Worm (Caenorhabditis elegans): ENCODE results near the gene irld-26.

The irld-26 gene

DNA sequence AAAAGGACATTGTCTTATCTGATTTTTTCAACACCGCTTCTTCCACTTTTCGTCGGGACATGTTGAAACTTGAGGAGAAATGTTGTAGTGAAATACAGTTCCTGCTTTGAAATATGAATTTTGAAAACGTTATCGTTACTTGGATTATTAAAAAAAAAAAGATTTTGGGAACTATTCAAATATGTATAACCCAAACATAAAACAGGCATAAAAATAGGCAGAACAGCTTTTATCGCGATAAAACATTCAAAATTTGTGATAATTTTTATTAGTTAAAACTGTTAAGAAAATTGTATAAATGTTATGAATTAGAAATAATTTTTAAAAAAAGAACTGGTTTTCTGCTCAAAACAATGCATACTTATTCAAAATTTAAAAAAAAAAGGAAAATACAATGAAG, 51.4 kb downstream of the irld-26 start, which contains the start of gene bgnt-1.3:
Gene bgnt-1.3 (minus strand): TSS at position 101 of the 400 bp plus-strand sequence.
- no peak for TF ChIP-seq php-3 (GFP tag; IDR thresholded peaks at IDR 0.05)
- no peak for TF ChIP-seq fos-1 (tag; optimal IDR thresholded peaks at IDR 0.05)
- TF ChIP-seq Y48G9A.11 (GFP tag; IDR thresholded peaks at IDR 0.05) = no peak
- no peak for TF ChIP-seq hlh-30 (tag; optimal IDR thresholded peaks at IDR 0.05; ENCODE audit: insufficient read depth)
- no peak for TF ChIP-seq madf-5 (GFP tag; IDR thresholded peaks at IDR 0.05)
- no peak for TF ChIP-seq ceh-20 (GFP tag; IDR thresholded peaks at IDR 0.05)
- no peak for TF ChIP-seq madf-9 (GFP tag; conservative IDR thresholded peaks at IDR 0.05)
- no peak for TF ChIP-seq Y105C5A.15 (GFP tag; IDR thresholded peaks at IDR 0.05)
- TF ChIP-seq mdl-1 (tag; optimal IDR thresholded peaks at IDR 0.05) = no peak
- TF ChIP-seq snpc-1.2 (GFP tag; IDR thresholded peaks at IDR 0.05) = no peak

All from whole organism, L4 larva.